Fruit fly (Drosophila melanogaster) whole organism, embryonic: ENCODE results near the gene CG6066.

ENCODE experiments used
- Ada2b ChIP-seq: fragments of 200-800 bp; sonication (Bioruptor generic); IDR thresholded peaks from 2 replicates; pipeline ENCODE4 v1.3.6; 2022; ENCODE audit warnings: missing biosample characterization, missing genetic modification characterization
- CG15073 ChIP-seq: fragments of 200-800 bp; sonication (Bioruptor generic); optimal IDR thresholded peaks from 2 replicates; lab custom pipeline; 2016; ENCODE audit warnings: missing biosample characterization, missing genetic modification characterization
- CG18262 ChIP-seq: fragments of 200-800 bp; optimal IDR thresholded peaks from 3 replicates; lab custom pipeline; 2019; ENCODE audit warnings: missing biosample characterization, mild to moderate bottlenecking, missing genetic modification characterization, moderate library complexity
- CG2199 ChIP-seq: fragments of 200-800 bp; sonication (Bioruptor generic); IDR thresholded peaks from 3 replicates; pipeline ENCODE4 v1.3.6; 2022; ENCODE audit warnings: missing biosample characterization, missing genetic modification characterization
- CG6175 ChIP-seq: fragments of 200-800 bp; sonication (Bioruptor generic); IDR thresholded peaks from 3 replicates; pipeline ENCODE4 v1.3.6; 2022; ENCODE audit warnings: missing biosample characterization, missing genetic modification characterization
- CG8478 ChIP-seq: fragments of >200 bp; optimal IDR thresholded peaks from 2 replicates; lab custom pipeline; 2018
- Vsx1 ChIP-seq: fragments of 200-800 bp; sonication (Bioruptor generic); optimal IDR thresholded peaks from 2 replicates; lab custom pipeline; 2017; ENCODE audit warnings: missing biosample characterization, mild to moderate bottlenecking, missing genetic modification characterization, missing genetic modification reagents
- en ChIP-seq: fragments of 200-800 bp; sonication (Bioruptor generic); optimal IDR thresholded peaks from 2 replicates; lab custom pipeline; 2016; ENCODE audit warnings: missing biosample characterization, missing genetic modification characterization
- tap ChIP-seq: fragments of 200-800 bp; optimal IDR thresholded peaks from 3 replicates; lab custom pipeline; 2019; ENCODE audit warnings: missing biosample characterization, mild to moderate bottlenecking, missing genetic modification characterization, moderate library complexity
- usp ChIP-seq: fragments of >200 bp; optimal IDR thresholded peaks from 2 replicates; lab custom pipeline; 2017; ENCODE audit warnings: missing biosample characterization, missing genetic modification characterization

- no peak for TF ChIP-seq tap (tag; lab: Kevin White, UChicago)
- TF ChIP-seq CG6175 (GFP tag; lab: Robert Waterston, UW): no peak
- TF ChIP-seq CG18262 (tag; lab: Kevin White, UChicago): no peak
- TF ChIP-seq CG8478 (lab: Kevin White, UChicago): no peak
- no peak for TF ChIP-seq en (GFP tag; lab: Kevin White, UChicago)
- no peak for TF ChIP-seq CG2199 (GFP tag; lab: Robert Waterston, UW)
- no peak for TF ChIP-seq Ada2b
- TF ChIP-seq CG15073 (GFP tag; lab: Kevin White, UChicago): no peak
- TF ChIP-seq usp (GFP tag; lab: Kevin White, UChicago): no peak
- TF ChIP-seq Vsx1: no peak
Measured at dm6 chr3R:27118346-27118745, 1.8 kb upstream of the CG6066 start, which contains the start of gene CG5882.
